Worm (Caenorhabditis elegans) whole organism, midembryonic: Measurements from ENCODE around the gene F13A2.9.

Source experiments
- cog-1 ChIP-seq: sonication (generic microtip); optimal IDR thresholded peaks from 2 replicates; lab custom pipeline; 2016; ENCODE audit warnings: missing genetic modification characterization, missing compliant biosample characterization
- klf-2 ChIP-seq: fragments of 200-800 bp; sonication (Bioruptor generic); conservative IDR thresholded peaks from 2 replicates; pipeline ENCODE4 v1.3.6; 2022; ENCODE audit warnings: missing genetic modification reagents, missing genetic modification characterization, missing compliant biosample characterization
- ztf-23 ChIP-seq: fragments of 200-800 bp; sonication (Bioruptor generic); IDR thresholded peaks from 2 replicates; pipeline ENCODE4 v1.3.6; 2022; ENCODE audit warnings: missing genetic modification reagents, missing genetic modification characterization, missing compliant biosample characterization

DNA sequence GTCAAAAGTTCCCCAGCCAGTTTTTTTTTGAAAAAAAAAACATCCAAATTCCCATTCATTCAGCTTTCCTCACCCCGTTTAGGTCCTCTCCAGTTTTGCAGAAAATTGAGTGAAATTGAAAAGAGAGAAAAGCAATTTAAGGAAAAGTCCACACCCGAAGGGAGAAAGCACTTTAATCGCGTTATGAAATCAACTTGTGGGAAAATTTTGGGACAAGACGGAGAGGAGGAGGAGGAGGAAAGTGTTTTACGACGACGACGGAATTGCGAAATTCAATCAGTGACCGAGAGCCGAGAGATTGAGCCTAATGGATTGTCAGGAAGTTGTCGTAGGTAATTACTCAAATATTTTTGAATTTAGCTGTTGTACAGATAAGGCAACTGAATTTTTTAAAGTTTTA is 29.9 kb downstream of the F13A2.9 start:
- TF ChIP-seq klf-2 (GFP tag; lab: Robert Waterston, UW): no peak
- no peak for TF ChIP-seq ztf-23 (GFP tag; lab: Robert Waterston, UW)
- peak; percentile 11 for TF ChIP-seq cog-1 (tag; lab: Kevin White, UChicago)
